Fruit fly (Drosophila melanogaster) whole organism, adult: ENCODE measurements around the gene CG17746.
A peak's percentile ranks its signal among the peaks of the same experiment; 100 is the strongest.

ENCODE experiments used
- CG7045 ChIP-seq: fragments of 200-800 bp; sonication (Bioruptor generic); optimal IDR thresholded peaks from 2 replicates; lab custom pipeline; 2017; ENCODE audit warnings: missing biosample characterization, mild to moderate bottlenecking, missing genetic modification characterization
- pad ChIP-seq: fragments of 200-800 bp; sonication (Bioruptor generic); optimal IDR thresholded peaks from 3 replicates; lab custom pipeline; 2017; ENCODE audit warnings: missing biosample characterization, missing genetic modification characterization, mild to moderate bottlenecking, moderate library complexity, missing genetic modification reagents
- tj ChIP-seq: fragments of 200-800 bp; sonication (Bioruptor generic); optimal IDR thresholded peaks from 3 replicates; lab custom pipeline; 2017; ENCODE audit warnings: missing biosample characterization, mild to moderate bottlenecking, missing genetic modification characterization, moderate library complexity

dm6 chr3L:3218859-3219258 lies 20.5 kb downstream of the CG17746 start, which contains the start of the genes hob and nSMase:
- TF ChIP-seq pad (GFP tag; lab: Kevin White, UChicago) = peak; percentile 4
- no peak for TF ChIP-seq CG7045
- TF ChIP-seq tj (GFP tag; lab: Kevin White, UChicago) = peak; percentile 8
